Worm (Caenorhabditis elegans): ENCODE data around the gene F55C5.10.

F55C5.10 gene

ce11 chrV:12301985-12302591 is 18.8 kb downstream of the F55C5.10 start, which contains the start of the genes frm-7 and F55C5.17:
Gene frm-7 (plus strand): TSS chrV:12302484.
Gene F55C5.17 (plus strand): TSS chrV:12302541.
- TF ChIP-seq crh-2 (tag; optimal IDR thresholded peaks at IDR 0.05) = peak; percentile 31
- no peak for TF ChIP-seq lin-39 (tag; optimal IDR thresholded peaks at IDR 0.05)
- TF ChIP-seq sma-3 (GFP tag; optimal IDR thresholded peaks at IDR 0.05) = peak; percentile 13
- TF ChIP-seq zag-1 (tag; optimal IDR thresholded peaks at IDR 0.05) = no peak
- peak; percentile 49 for TF ChIP-seq fos-1 (tag; optimal IDR thresholded peaks at IDR 0.05)
- no peak for TF ChIP-seq snpc-4 (tag; optimal IDR thresholded peaks at IDR 0.05)
- no peak for TF ChIP-seq ama-1 (optimal IDR thresholded peaks at IDR 0.05)

ce11 chrV:12303453-12304077 is 20.3 kb downstream of the F55C5.10 start:
- no peak for TF ChIP-seq nhr-77 (tag; optimal IDR thresholded peaks at IDR 0.05)
- TF ChIP-seq unc-55 (GFP tag; optimal IDR thresholded peaks at IDR 0.05) = peak; percentile 72
- peak; percentile 52 for TF ChIP-seq unc-39 (tag; optimal IDR thresholded peaks at IDR 0.05)
- TF ChIP-seq nhr-11 (tag; optimal IDR thresholded peaks at IDR 0.05) = peak; percentile 86
- peak; percentile 73 for TF ChIP-seq egl-27 (tag; optimal IDR thresholded peaks at IDR 0.05)
- TF ChIP-seq lin-11 (tag; optimal IDR thresholded peaks at IDR 0.05) = peak; percentile 76
- no peak for TF ChIP-seq aly-2 (tag; optimal IDR thresholded peaks at IDR 0.05)
- no peak for TF ChIP-seq elt-3 (tag; optimal IDR thresholded peaks at IDR 0.05)
- TF ChIP-seq snpc-4 (tag; optimal IDR thresholded peaks at IDR 0.05) = peak; percentile 59
- 0 out of 2 replicates have a peak, but pooled peaks have one; percentile 87 for TF ChIP-seq ztf-1 (GFP tag; conservative IDR thresholded peaks at IDR 0.05)
- no peak for TF ChIP-seq elt-1 (tag; optimal IDR thresholded peaks at IDR 0.05)
- peak; percentile 92 for TF ChIP-seq F13H6.1 (tag; optimal IDR thresholded peaks at IDR 0.05)
- TF ChIP-seq nhr-129 (tag; optimal IDR thresholded peaks at IDR 0.05) = peak; percentile 85
- peak; percentile 87 for TF ChIP-seq sma-3 (GFP tag; optimal IDR thresholded peaks at IDR 0.05)
- no peak for TF ChIP-seq ama-1 (optimal IDR thresholded peaks at IDR 0.05)
- TF ChIP-seq zag-1 (tag; optimal IDR thresholded peaks at IDR 0.05) = peak; percentile 77
- peak; percentile 82 for TF ChIP-seq ceh-82 (tag; optimal IDR thresholded peaks at IDR 0.05)
- peak; percentile 87 for TF ChIP-seq sem-4 (tag; optimal IDR thresholded peaks at IDR 0.05)
- peak; percentile 1 for TF ChIP-seq peb-1 (tag; optimal IDR thresholded peaks at IDR 0.05)
- peak; percentile 60 for TF ChIP-seq unc-62 (GFP tag; optimal IDR thresholded peaks at IDR 0.05)
- TF ChIP-seq C34F6.9 (tag; optimal IDR thresholded peaks at IDR 0.05) = peak; percentile 65
- no peak for TF ChIP-seq lin-39 (tag; optimal IDR thresholded peaks at IDR 0.05)
- no peak for TF ChIP-seq skn-1 (tag; optimal IDR thresholded peaks at IDR 0.05)
- peak; percentile 57 for TF ChIP-seq nhr-237 (tag; optimal IDR thresholded peaks at IDR 0.05)
- peak; percentile 70 for TF ChIP-seq crh-2 (tag; optimal IDR thresholded peaks at IDR 0.05)
- TF ChIP-seq fos-1 (tag; optimal IDR thresholded peaks at IDR 0.05) = peak; percentile 59
- TF ChIP-seq sma-9 (GFP tag; optimal IDR thresholded peaks at IDR 0.05) = peak; percentile 95
- no peak for TF ChIP-seq sma-9 (tag; optimal IDR thresholded peaks at IDR 0.05)
- TF ChIP-seq alr-1 (tag; optimal IDR thresholded peaks at IDR 0.05) = no peak
- TF ChIP-seq R02D3.7 (tag; optimal IDR thresholded peaks at IDR 0.05) = no peak
- TF ChIP-seq ztf-11 (tag; optimal IDR thresholded peaks at IDR 0.05) = no peak
- peak; percentile 41 for TF ChIP-seq blmp-1 (tag; optimal IDR thresholded peaks at IDR 0.05; ENCODE audit: insufficient read depth)
- TF ChIP-seq nhr-6 (tag; optimal IDR thresholded peaks at IDR 0.05) = no peak
- TF ChIP-seq nhr-10 (tag; optimal IDR thresholded peaks at IDR 0.05) = peak; percentile 21
- TF ChIP-seq mab-5 (tag; optimal IDR thresholded peaks at IDR 0.05) = peak; percentile 66
- TF ChIP-seq mbf-1 (tag; optimal IDR thresholded peaks at IDR 0.05) = peak; percentile 51
- TF ChIP-seq dmd-4 (tag; optimal IDR thresholded peaks at IDR 0.05) = no peak
- TF ChIP-seq Y55F3AM.14 (GFP tag; optimal IDR thresholded peaks at IDR 0.05) = peak; percentile 96
- TF ChIP-seq lin-13 (GFP tag; optimal IDR thresholded peaks at IDR 0.05) = peak; percentile 68
- TF ChIP-seq ceh-16 (tag; optimal IDR thresholded peaks at IDR 0.05) = peak; percentile 85
- peak; percentile 77 to 78 for TF ChIP-seq lsy-2 (tag; optimal IDR thresholded peaks at IDR 0.05)
- peak; percentile 73 for TF ChIP-seq gmeb-1 (tag; optimal IDR thresholded peaks at IDR 0.05)
- TF ChIP-seq nhr-25 (tag; optimal IDR thresholded peaks at IDR 0.05) = peak; percentile 74
- TF ChIP-seq nhr-23 (tag; optimal IDR thresholded peaks at IDR 0.05) = no peak
- no peak for TF ChIP-seq ZK546.5 (tag; optimal IDR thresholded peaks at IDR 0.05)
- peak in 1 of 2 experiments; percentile 29 for TF ChIP-seq mdl-1 (tag; optimal IDR thresholded peaks at IDR 0.05)
- peak; percentile 81 for TF ChIP-seq ztf-4 (tag; optimal IDR thresholded peaks at IDR 0.05)
- TF ChIP-seq nhr-21 (tag; optimal IDR thresholded peaks at IDR 0.05) = peak; percentile 76
- no peak for TF ChIP-seq nhr-12 (tag; optimal IDR thresholded peaks at IDR 0.05)

All from whole organism, L2 larva.